Worm (Caenorhabditis elegans) whole organism, mixed stage, embryonic: ENCODE results near the gene F59B1.10.
"Not testable (repeated sequence)": the region's sequence is repeated elsewhere in the genome, so short reads cannot be mapped to it uniquely, and the experiment has no call there.

Experiments used
- unc-39 ChIP-seq: fragments of 150-350 bp; optimal IDR thresholded peaks from 2 replicates; lab custom pipeline; 2014; ENCODE audit warnings: missing biosample characterization, missing genetic modification characterization
- unc-62 ChIP-seq: fragments of 150-350 bp; optimal IDR thresholded peaks from 2 replicates; lab custom pipeline; 2014; ENCODE audit warnings: missing biosample characterization, missing genetic modification reagents, missing genetic modification characterization

DNA sequence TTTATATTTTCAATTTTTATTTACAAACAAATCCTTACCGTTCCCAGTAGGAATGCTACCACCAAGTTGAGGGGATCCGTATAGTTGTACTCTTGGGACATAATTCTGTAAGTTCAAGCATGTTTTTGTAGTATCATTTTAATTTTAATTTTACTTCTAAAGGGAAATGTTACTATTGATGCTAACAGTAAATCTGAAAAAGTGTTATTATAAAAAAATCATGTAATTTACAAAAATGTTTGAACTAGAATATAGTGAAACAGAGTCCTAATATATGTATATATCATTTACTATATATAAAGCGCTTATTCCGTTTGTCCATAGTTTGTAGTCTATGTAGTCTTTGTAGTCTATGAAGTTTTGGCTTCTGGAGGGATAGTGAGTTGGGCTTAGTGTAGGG lies 27.2 kb downstream of the F59B1.10 start, which contains the start of gene srx-93:
- not testable (repeated sequence) for TF ChIP-seq unc-39 (tag; lab: Kevin White, UChicago); unc-62
